In genomic region chrX:16960346-16960745, ce11 we compare ENCODE assay signal across 4 worm cellular contexts.
TF ChIP-seq lines count a peak whose summit lies in the region.

No protein-coding gene starts in this region.

TF ChIP-seq in whole organism, L1 larva, 84 proteins besides CTCF, POLR2A, EP300 and RAD21:
- TF ChIP-seq xbp-1 (tag; optimal IDR thresholded peaks at IDR 0.05; lab: Kevin White, UChicago) (no peak), skn-1 (tag; optimal IDR thresholded peaks at IDR 0.05; lab: Kevin White, UChicago) (no peak), dsc-1 (tag; optimal IDR thresholded peaks at IDR 0.05; lab: Kevin White, UChicago) (peak; percentile 48), egl-13 (tag; optimal IDR thresholded peaks at IDR 0.05; lab: Kevin White, UChicago) (no peak)

TF ChIP-seq in whole organism, L2 larva, 48 proteins besides CTCF, POLR2A, EP300 and RAD21:
- TF ChIP-seq nhr-23 (tag; optimal IDR thresholded peaks at IDR 0.05; lab: Kevin White, UChicago) (no peak), unc-55 (GFP tag; optimal IDR thresholded peaks at IDR 0.05; lab: Kevin White, UChicago) (no peak), nhr-77 (tag; optimal IDR thresholded peaks at IDR 0.05; lab: Kevin White, UChicago) (no peak), nhr-129 (tag; optimal IDR thresholded peaks at IDR 0.05; lab: Kevin White, UChicago) (peak; percentile 0), lin-11 (tag; optimal IDR thresholded peaks at IDR 0.05; lab: Kevin White, UChicago) (no peak), egl-27 (tag; optimal IDR thresholded peaks at IDR 0.05; lab: Kevin White, UChicago) (no peak), ztf-11 (tag; optimal IDR thresholded peaks at IDR 0.05; lab: Kevin White, UChicago) (no peak), aly-2 (tag; optimal IDR thresholded peaks at IDR 0.05; lab: Kevin White, UChicago) (no peak)

TF ChIP-seq in whole organism, late embryonic, 69 proteins besides CTCF, POLR2A, EP300 and RAD21:
- peak; percentile 65 for TF ChIP-seq unc-42 (tag; optimal IDR thresholded peaks at IDR 0.05; lab: Kevin White, UChicago)
- no peak for TF ChIP-seq hlh-15 (tag; optimal IDR thresholded peaks at IDR 0.05; lab: Kevin White, UChicago)
TF ChIP-seq in whole organism, late embryonic: peak in this region for 1.

TF ChIP-seq in whole organism, mixed stage, embryonic, 35 proteins besides CTCF, POLR2A, EP300 and RAD21:
- TF ChIP-seq ztf-11 (tag; optimal IDR thresholded peaks at IDR 0.05; lab: Kevin White, UChicago) (no peak), nhr-2 (tag; optimal IDR thresholded peaks at IDR 0.05; lab: Kevin White, UChicago) (peak; percentile 9), ces-1 (GFP tag; optimal IDR thresholded peaks at IDR 0.05; lab: Kevin White, UChicago) (peak; percentile 91), snpc-4 (tag; optimal IDR thresholded peaks at IDR 0.05; lab: Kevin White, UChicago) (no peak), lin-32 (GFP tag; optimal IDR thresholded peaks at IDR 0.05; lab: Kevin White, UChicago) (peak; percentile 41), cnd-1 (tag; optimal IDR thresholded peaks at IDR 0.05; lab: Kevin White, UChicago) (peak; percentile 27), mls-2 (tag; optimal IDR thresholded peaks at IDR 0.05; lab: Kevin White, UChicago) (peak; percentile 26), pha-4 (tag; optimal IDR thresholded peaks at IDR 0.05; lab: Kevin White, UChicago) (no peak)
